Worm (Caenorhabditis elegans) whole organism, L1 larva: Measurements from ENCODE around the gene C30G7.4.

Experiments used
- efl-1 ChIP-seq, 4 experiments: fragments of 150-350 bp; optimal IDR thresholded peaks in 3 of 4; peaks in 1 of 4; 1 replicate in 1 of 4; 2 replicates in 3 of 4; lab custom pipeline; 2014; ENCODE audit warnings: missing biosample characterization in 2 of 4, missing genetic modification characterization in 2 of 4, missing genetic modification reagents in 2 of 4
- fkh-10 ChIP-seq: sonication (generic microtip); optimal IDR thresholded peaks from 2 replicates; lab custom pipeline; 2017; ENCODE audit warnings: missing biosample characterization, missing genetic modification reagents, missing genetic modification characterization
- jun-1 ChIP-seq: fragments of 150-350 bp; optimal IDR thresholded peaks from 2 replicates; lab custom pipeline; 2014; ENCODE audit warnings: missing biosample characterization, missing genetic modification reagents, missing genetic modification characterization
- mep-1 ChIP-seq: fragments of 150-350 bp; optimal IDR thresholded peaks from 2 replicates; lab custom pipeline; 2014; ENCODE audit warnings: missing biosample characterization, missing genetic modification characterization
- nhr-19 ChIP-seq: fragments of 200-800 bp; sonication (Bioruptor generic); conservative IDR thresholded peaks from 2 replicates; pipeline ENCODE4 v1.3.6; 2022; ENCODE audit warnings: missing genetic modification characterization, missing compliant biosample characterization
- nhr-77 ChIP-seq: fragments of 150-350 bp; optimal IDR thresholded peaks from 2 replicates; lab custom pipeline; 2014; ENCODE audit warnings: missing biosample characterization, missing genetic modification characterization
- nhr-84 ChIP-seq: sonication (generic microtip); optimal IDR thresholded peaks from 2 replicates; lab custom pipeline; 2017; ENCODE audit warnings: missing biosample characterization, missing genetic modification characterization
- pqm-1 ChIP-seq: sonication (generic microtip); optimal IDR thresholded peaks from 3 replicates; lab custom pipeline; 2017; ENCODE audit warnings: missing biosample characterization, missing genetic modification characterization
- unc-130 ChIP-seq: fragments of 150-350 bp; optimal IDR thresholded peaks from 2 replicates; lab custom pipeline; 2017; ENCODE audit warnings: missing biosample characterization, missing genetic modification characterization, inconsistent platforms
- ztf-11 ChIP-seq, 2 experiments: sonication (generic microtip); optimal IDR thresholded peaks; 2 replicates each; lab custom pipeline; 2016 to 2017; ENCODE audit warnings: missing genetic modification characterization in 2 of 2, missing biosample characterization in 1 of 2, missing compliant biosample characterization in 1 of 2

- TF ChIP-seq fkh-10 (GFP tag; lab: Kevin White, UChicago) (no peak), nhr-77 (no peak), ztf-11 (tag; optimal IDR thresholded peaks at IDR 0.05; lab: Kevin White, UChicago) (no peak), efl-1 (optimal IDR thresholded peaks at IDR 0.05; lab: Kevin White, UChicago) (no peak), efl-1 (GFP tag; optimal IDR thresholded peaks at IDR 0.05 in 1 of 2; lab: Kevin White, UChicago) (peak in 1 of 2 experiments; percentile 51), nhr-84 (tag; lab: Kevin White, UChicago) (no peak), nhr-19 (no peak), jun-1 (tag; lab: Kevin White, UChicago) (no peak), mep-1 (tag; lab: Kevin White, UChicago) (no peak), unc-130 (tag; lab: Kevin White, UChicago) (no peak), pqm-1 (tag; lab: Kevin White, UChicago) (no peak)
Observed at ce11 chrV:14984593-14984992, 37.7 kb upstream of the C30G7.4 start, which contains the start of gene F02D8.4.
